Fruit fly (Drosophila melanogaster): ENCODE results near the gene CG33645.

CG33645 gene

dm6 chr2L:13514262-13514937 is 18.2 kb upstream of the CG33645 start (continued):
- TF ChIP-seq PHDP (tag; optimal IDR thresholded peaks at IDR 0.05) (peak; percentile 51), CG4328 (GFP tag; optimal IDR thresholded peaks at IDR 0.05) (peak; percentile 54), CG17802 (tag; optimal IDR thresholded peaks at IDR 0.05) (no peak), wdn (GFP tag; IDR thresholded peaks at IDR 0.05) (peak; percentile 45), Awh (GFP tag; IDR thresholded peaks at IDR 0.05) (no peak), CG10366 (GFP tag; IDR thresholded peaks at IDR 0.05) (peak; percentile 60), cas (GFP tag; IDR thresholded peaks at IDR 0.05) (0 out of 2 replicates have a peak, but pooled peaks have one; percentile 24), CG14965 (GFP tag; optimal IDR thresholded peaks at IDR 0.05; ENCODE audit: borderline replicate concordance) (no peak), CoRest (tag; optimal IDR thresholded peaks at IDR 0.05) (peak; percentile 75), CG15011 (GFP tag; optimal IDR thresholded peaks at IDR 0.05) (no peak), CG1529 (GFP tag; optimal IDR thresholded peaks at IDR 0.05) (peak; percentile 4), Fer3 (tag; optimal IDR thresholded peaks at IDR 0.05) (peak; percentile 61), gfzf (GFP tag; optimal IDR thresholded peaks at IDR 0.05) (no peak), CG15269 (tag; optimal IDR thresholded peaks at IDR 0.05) (peak; percentile 58), Chrac-16 (GFP tag; optimal IDR thresholded peaks at IDR 0.05) (peak; percentile 36), insv (GFP tag; optimal IDR thresholded peaks at IDR 0.05) (no peak), CG16779 (GFP tag; IDR thresholded peaks at IDR 0.05) (no peak), esg (GFP tag; conservative IDR thresholded peaks at IDR 0.05) (peak; percentile 73), Lhr (GFP tag; optimal IDR thresholded peaks at IDR 0.05) (peak; percentile 5), Antp (GFP tag; optimal IDR thresholded peaks at IDR 0.05) (no peak), lilli (GFP tag; optimal IDR thresholded peaks at IDR 0.05) (peak; percentile 63), CG31388 (GFP tag; optimal IDR thresholded peaks at IDR 0.05) (no peak), CG1792 (GFP tag; optimal IDR thresholded peaks at IDR 0.05) (no peak), br (optimal IDR thresholded peaks at IDR 0.05) (no peak), CrebB (tag; optimal IDR thresholded peaks at IDR 0.05) (peak; percentile 27), Pdp1 (GFP tag; optimal IDR thresholded peaks at IDR 0.05) (peak in 1 of 2 experiments; percentile 89), Rx (GFP tag; IDR thresholded peaks at IDR 0.05) (peak; percentile 55; the same call in 1 of the 2 replicates), CG30020 (tag; optimal IDR thresholded peaks at IDR 0.05) (no peak), CG34224 (GFP tag; IDR thresholded peaks at IDR 0.05; ENCODE audit: partially characterized antibody) (0 out of 3 replicates have a peak, but pooled peaks have one; percentile 15), Six4 (GFP tag; optimal IDR thresholded peaks at IDR 0.05) (no peak), CG42726 (GFP tag; IDR thresholded peaks at IDR 0.05; ENCODE audit: partially characterized antibody) (no peak), D19B (GFP tag; optimal IDR thresholded peaks at IDR 0.05) (peak; percentile 50), Atf6 (GFP tag; IDR thresholded peaks at IDR 0.05) (peak; percentile 53; the same call in 1 of the 2 replicates), pb (GFP tag; optimal IDR thresholded peaks at IDR 0.05) (no peak), Mes4 (GFP tag; optimal IDR thresholded peaks at IDR 0.05) (no peak), CG31441 (GFP tag; IDR thresholded peaks at IDR 0.05) (peak; percentile 49; the same call in 1 of the 2 replicates), Hr39 (optimal IDR thresholded peaks at IDR 0.05) (no peak), Dll (GFP tag; IDR thresholded peaks at IDR 0.05; ENCODE audit: partially characterized antibody) (no peak), hbn (GFP tag; IDR thresholded peaks at IDR 0.05; ENCODE audit: partially characterized antibody) (no peak), sug (tag; optimal IDR thresholded peaks at IDR 0.05) (peak; percentile 65), CG14667 (GFP tag; IDR thresholded peaks at IDR 0.05) (no peak), onecut (GFP tag; IDR thresholded peaks at IDR 0.05) (peak; percentile 37), ase (GFP tag; IDR thresholded peaks at IDR 0.05) (peak; percentile 22; the same call in 2 of the 3 replicates), bigmax (GFP tag; optimal IDR thresholded peaks at IDR 0.05) (no peak), CkIIα-i1 (GFP tag; IDR thresholded peaks at IDR 0.05) (no peak), pnt (GFP tag; optimal IDR thresholded peaks at IDR 0.05) (no peak), CG15073 (GFP tag; optimal IDR thresholded peaks at IDR 0.05) (peak; percentile 13), CG17385 (GFP tag; optimal IDR thresholded peaks at IDR 0.05) (peak; percentile 58), shn (GFP tag; optimal IDR thresholded peaks at IDR 0.05) (no peak), Optix (GFP tag; IDR thresholded peaks at IDR 0.05) (no peak), CG14050 (GFP tag; IDR thresholded peaks at IDR 0.05) (no peak)
